Fruit fly (Drosophila melanogaster) S2 (cell line): ENCODE measurements around the gene CG7362.

Experiments used
- CG8478 ChIP-seq: fragments of >200 bp; optimal IDR thresholded peaks from 2 replicates; lab custom pipeline; 2018
- CTCF ChIP-seq, 2 experiments: fragments of >200 bp; optimal IDR thresholded peaks; 2 replicates each; lab custom pipeline; 2018

DNA sequence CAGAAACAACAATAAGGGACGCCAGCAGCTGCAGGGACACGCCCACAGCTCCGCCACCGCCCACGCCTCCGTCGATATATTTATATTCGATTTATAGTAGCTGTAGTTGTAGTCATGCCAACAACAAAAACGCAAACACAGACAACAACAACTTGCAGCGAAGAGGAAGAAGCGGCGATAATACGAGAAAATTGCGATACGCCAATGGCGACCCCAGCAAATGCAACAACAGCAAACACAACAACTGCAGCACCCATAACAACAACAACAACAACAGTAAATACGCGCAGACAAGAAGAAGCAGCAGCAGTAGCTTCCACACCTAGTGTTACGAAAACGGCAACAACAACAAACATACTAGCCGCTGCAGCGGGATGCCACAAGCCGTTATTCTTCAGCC lies 12.2 kb downstream of the CG7362 start:
- TF ChIP-seq CG8478 (no peak), CTCF (optimal IDR thresholded peaks at IDR 0.05; lab: Kevin White, UChicago) (no peak)
